Worm (Caenorhabditis elegans): ENCODE results near the gene F45E12.6.

F45E12.6 gene

DNA sequence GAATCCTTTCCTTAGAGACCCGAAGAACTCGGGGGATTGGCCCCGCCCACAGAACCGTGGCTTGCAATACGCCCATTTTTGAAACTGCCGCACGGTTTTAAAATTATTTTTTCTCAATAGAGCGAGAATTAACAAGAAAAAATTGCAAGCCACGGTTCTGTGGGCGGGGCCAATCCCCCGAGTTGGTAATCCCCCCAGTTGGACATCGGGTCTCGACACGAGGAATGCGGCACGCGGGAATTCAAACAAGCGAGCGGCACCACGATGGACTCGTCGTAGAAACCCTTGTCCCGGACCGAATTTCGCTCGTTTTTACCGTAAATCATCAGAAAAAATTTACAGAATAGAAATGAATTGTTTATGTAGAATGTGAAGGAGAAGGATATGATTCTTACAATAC, 39.0 kb upstream of the F45E12.6 start:
- no peak for TF ChIP-seq daf-19 (GFP tag; conservative IDR thresholded peaks at IDR 0.05)
- no peak for TF ChIP-seq nhr-111 (GFP tag; optimal IDR thresholded peaks at IDR 0.05)
- TF ChIP-seq R02D3.7 (tag; optimal IDR thresholded peaks at IDR 0.05): no peak
- TF ChIP-seq nhr-76 (tag; optimal IDR thresholded peaks at IDR 0.05): no peak
- peak; percentile 91 for TF ChIP-seq Y48G9A.11 (GFP tag; IDR thresholded peaks at IDR 0.05)
- TF ChIP-seq fkh-10 (GFP tag; optimal IDR thresholded peaks at IDR 0.05): no peak
- no peak for TF ChIP-seq lir-3 (tag; optimal IDR thresholded peaks at IDR 0.05)
- TF ChIP-seq hlh-30 (tag; optimal IDR thresholded peaks at IDR 0.05; ENCODE audit: insufficient read depth): no peak
- no peak for TF ChIP-seq lin-29 (GFP tag; IDR thresholded peaks at IDR 0.05)
- TF ChIP-seq dmd-9 (GFP tag; IDR thresholded peaks at IDR 0.05): no peak
- TF ChIP-seq pha-4 (GFP tag; IDR thresholded peaks at IDR 0.05): no peak
- no peak for TF ChIP-seq pha-4 (tag; optimal IDR thresholded peaks at IDR 0.05)
- TF ChIP-seq saeg-2 (GFP tag; IDR thresholded peaks at IDR 0.05): no peak
- no peak for TF ChIP-seq zfp-2 (tag; optimal IDR thresholded peaks at IDR 0.05)
- TF ChIP-seq unc-62 (GFP tag; optimal IDR thresholded peaks at IDR 0.05 in 1 of 2): no peak
- TF ChIP-seq unc-62 (tag; optimal IDR thresholded peaks at IDR 0.05): no peak
- TF ChIP-seq zag-1 (tag; optimal IDR thresholded peaks at IDR 0.05): no peak
- no peak for TF ChIP-seq nhr-10 (tag; optimal IDR thresholded peaks at IDR 0.05)
- no peak for TF ChIP-seq nhr-237 (tag; optimal IDR thresholded peaks at IDR 0.05)
- TF ChIP-seq nhr-6 (tag; optimal IDR thresholded peaks at IDR 0.05): no peak
- no peak for TF ChIP-seq zip-11 (GFP tag; IDR thresholded peaks at IDR 0.05)
- TF ChIP-seq lin-38 (GFP tag; IDR thresholded peaks at IDR 0.05): peak; percentile 69
- no peak for TF ChIP-seq ama-1 (optimal IDR thresholded peaks at IDR 0.05)
- no peak for TF ChIP-seq ZK546.5 (tag; optimal IDR thresholded peaks at IDR 0.05)
- TF ChIP-seq attf-4 (tag; optimal IDR thresholded peaks at IDR 0.05): no peak
- TF ChIP-seq mes-2 (tag; optimal IDR thresholded peaks at IDR 0.05; ENCODE audit: poor library complexity, severe bottlenecking): peak; percentile 15
- TF ChIP-seq rbr-2 (tag; optimal IDR thresholded peaks at IDR 0.05): no peak
- no peak for TF ChIP-seq mep-1 (tag; optimal IDR thresholded peaks at IDR 0.05)
- 0 out of 2 replicates have a peak, but pooled peaks have one; percentile 54 for TF ChIP-seq dmd-8 (GFP tag; IDR thresholded peaks at IDR 0.05)
- TF ChIP-seq ztf-7 (tag; optimal IDR thresholded peaks at IDR 0.05): no peak
- no peak for TF ChIP-seq ceh-20 (GFP tag; IDR thresholded peaks at IDR 0.05)
- no peak for TF ChIP-seq lin-1 (GFP tag; IDR thresholded peaks at IDR 0.05)
- no peak for TF ChIP-seq madf-5 (GFP tag; IDR thresholded peaks at IDR 0.05)
- TF ChIP-seq F44E2.7 (GFP tag; IDR thresholded peaks at IDR 0.05): no peak
- peak; percentile 55 for TF ChIP-seq unc-130 (GFP tag; optimal IDR thresholded peaks at IDR 0.05)
- TF ChIP-seq D1046.2 (GFP tag; IDR thresholded peaks at IDR 0.05): no peak
- no peak for TF ChIP-seq nhr-77 (tag; optimal IDR thresholded peaks at IDR 0.05)
- TF ChIP-seq daf-8 (GFP tag; IDR thresholded peaks at IDR 0.05): no peak
- TF ChIP-seq mdl-1 (tag; optimal IDR thresholded peaks at IDR 0.05): no peak
- no peak for TF ChIP-seq lin-13 (GFP tag; optimal IDR thresholded peaks at IDR 0.05)
- TF ChIP-seq lsy-2 (tag; optimal IDR thresholded peaks at IDR 0.05): no peak
- TF ChIP-seq unc-39 (tag; optimal IDR thresholded peaks at IDR 0.05): no peak
- TF ChIP-seq T26A8.4 (GFP tag; IDR thresholded peaks at IDR 0.05): no peak
- peak; percentile 58; the same call in 1 of the 2 replicates for TF ChIP-seq egl-43 (GFP tag; IDR thresholded peaks at IDR 0.05)
- no peak for TF ChIP-seq fos-1 (tag; optimal IDR thresholded peaks at IDR 0.05)
- TF ChIP-seq nhr-25 (tag; optimal IDR thresholded peaks at IDR 0.05; ENCODE audit: borderline replicate concordance, insufficient read depth): no peak
- TF ChIP-seq Y5F2A.4 (GFP tag; optimal IDR thresholded peaks at IDR 0.05): no peak
- TF ChIP-seq hmg-1.1 (GFP tag; IDR thresholded peaks at IDR 0.05): no peak
- no peak for TF ChIP-seq ceh-32 (tag; optimal IDR thresholded peaks at IDR 0.05; ENCODE audit: poor library complexity)
- peak; percentile 57 for TF ChIP-seq F49E8.2 (tag; optimal IDR thresholded peaks at IDR 0.05; ENCODE audit: borderline replicate concordance)
- TF ChIP-seq lim-7 (GFP tag; IDR thresholded peaks at IDR 0.05): peak; percentile 52; the same call in 1 of the 2 replicates
- peak; percentile 48; the same call in 1 of the 2 replicates for TF ChIP-seq snpc-1.2 (GFP tag; IDR thresholded peaks at IDR 0.05)
- no peak for TF ChIP-seq skn-1 (tag; optimal IDR thresholded peaks at IDR 0.05)

Data from whole organism, L4 larva.